Worm (Caenorhabditis elegans) whole organism, mixed stage, embryonic: ENCODE results near the gene mlt-8.

Experiments used
- M03D4.4 ChIP-seq: sonication (generic microtip); optimal IDR thresholded peaks from 2 replicates; lab custom pipeline; 2017; ENCODE audit warnings: mild to moderate bottlenecking, missing genetic modification characterization, missing compliant biosample characterization
- ces-1 ChIP-seq: fragments of 150-350 bp; optimal IDR thresholded peaks from 2 replicates; lab custom pipeline; 2014; ENCODE audit warnings: missing biosample characterization, missing genetic modification reagents, missing genetic modification characterization
- flh-1 ChIP-seq: fragments of 200-800 bp; sonication (Bioruptor generic); optimal IDR thresholded peaks from 2 replicates; lab custom pipeline; 2018; ENCODE audit warnings: mild to moderate bottlenecking, missing genetic modification characterization, moderate library complexity, missing compliant biosample characterization
- lin-32 ChIP-seq: fragments of 200-800 bp; sonication (Bioruptor generic); optimal IDR thresholded peaks from 2 replicates; lab custom pipeline; 2018; ENCODE audit warnings: mild to moderate bottlenecking, missing genetic modification characterization, missing compliant biosample characterization
- nhr-12 ChIP-seq: fragments of 150-350 bp; optimal IDR thresholded peaks from 2 replicates; lab custom pipeline; 2014; ENCODE audit warnings: missing biosample characterization, missing genetic modification characterization
- nhr-76 ChIP-seq: sonication (generic microtip); optimal IDR thresholded peaks from 2 replicates; lab custom pipeline; 2017; ENCODE audit warnings: missing biosample characterization, missing genetic modification characterization
- snpc-4 ChIP-seq: fragments of 150-350 bp; optimal IDR thresholded peaks from 2 replicates; lab custom pipeline; 2014; ENCODE audit warnings: missing biosample characterization, missing genetic modification characterization
- unc-120 ChIP-seq: sonication (generic microtip); optimal IDR thresholded peaks from 2 replicates; lab custom pipeline; 2017; ENCODE audit warnings: missing genetic modification characterization, missing compliant biosample characterization; ENCODE audit not compliant: poor library complexity, severe bottlenecking
- ztf-11 ChIP-seq: fragments of 150-350 bp; optimal IDR thresholded peaks from 2 replicates; lab custom pipeline; 2014; ENCODE audit warnings: missing biosample characterization, missing genetic modification characterization

ce11 chrII:614701-615100 is 42.8 kb upstream of the mlt-8 start:
- TF ChIP-seq nhr-76 (tag; lab: Kevin White, UChicago) (no peak), M03D4.4 (tag; lab: Kevin White, UChicago) (no peak), nhr-12 (no peak), unc-120 (tag; lab: Kevin White, UChicago) (no peak), ces-1 (no peak), lin-32 (no peak), ztf-11 (tag; lab: Kevin White, UChicago) (no peak), flh-1 (GFP tag; lab: Kevin White, UChicago) (no peak), snpc-4 (tag; lab: Kevin White, UChicago) (no peak)
